Worm (Caenorhabditis elegans) whole organism, early embryonic: ENCODE data around the gene Y73B6BL.14.
"Not testable (repeated sequence)": the region's sequence is repeated elsewhere in the genome, so short reads cannot be mapped to it uniquely, and the experiment has no call there.

ENCODE experiments used
- B0310.2 ChIP-seq: sonication (generic microtip); optimal IDR thresholded peaks from 2 replicates; lab custom pipeline; 2016; ENCODE audit warnings: mild to moderate bottlenecking, missing genetic modification characterization, missing compliant biosample characterization
- F13C5.2 ChIP-seq: sonication (generic microtip); optimal IDR thresholded peaks from 2 replicates; lab custom pipeline; 2017; ENCODE audit warnings: mild to moderate bottlenecking, missing genetic modification characterization, inconsistent platforms, missing compliant biosample characterization
- aly-1 ChIP-seq: sonication (generic microtip); optimal IDR thresholded peaks from 2 replicates; lab custom pipeline; 2016; ENCODE audit warnings: missing genetic modification characterization, missing compliant biosample characterization
- ama-1 ChIP-seq: fragments of 150-350 bp; optimal IDR thresholded peaks from 2 replicates; lab custom pipeline; 2014
- ceh-13 ChIP-seq: fragments of 200-800 bp; sonication (Bioruptor generic); optimal IDR thresholded peaks from 2 replicates; lab custom pipeline; 2018; ENCODE audit warnings: mild to moderate bottlenecking, missing genetic modification characterization, missing compliant biosample characterization
- ceh-36 ChIP-seq: sonication (generic microtip); optimal IDR thresholded peaks from 2 replicates; lab custom pipeline; 2016; ENCODE audit warnings: missing genetic modification characterization, inconsistent platforms, missing compliant biosample characterization
- ets-7 ChIP-seq: sonication (generic microtip); optimal IDR thresholded peaks from 2 replicates; lab custom pipeline; 2016; ENCODE audit warnings: missing genotype, missing genetic modification characterization, missing compliant biosample characterization
- flt-1 ChIP-seq: fragments of 200-800 bp; sonication (Bioruptor generic); IDR thresholded peaks from 2 replicates; pipeline ENCODE4 v1.3.6; 2022; ENCODE audit warnings: missing genetic modification characterization, missing compliant biosample characterization
- hmbx-1 ChIP-seq: sonication (generic microtip); optimal IDR thresholded peaks from 2 replicates; lab custom pipeline; 2016; ENCODE audit warnings: mild to moderate bottlenecking, missing genetic modification characterization, missing compliant biosample characterization
- hmg-4 ChIP-seq: fragments of 200-800 bp; sonication (Bioruptor generic); optimal IDR thresholded peaks from 2 replicates; lab custom pipeline; 2018; ENCODE audit warnings: mild to moderate bottlenecking, missing genetic modification characterization, missing compliant biosample characterization
- hnd-1 ChIP-seq: sonication (generic microtip); optimal IDR thresholded peaks from 2 replicates; lab custom pipeline; 2016; ENCODE audit warnings: missing genetic modification characterization, missing compliant biosample characterization
- pes-1 ChIP-seq: fragments of 200-800 bp; sonication (Bioruptor generic); IDR thresholded peaks from 2 replicates; pipeline ENCODE4 v1.3.6; 2022; ENCODE audit warnings: missing genetic modification reagents, missing genetic modification characterization, missing compliant biosample characterization
- scrt-1 ChIP-seq: fragments of 200-800 bp; sonication (Bioruptor generic); IDR thresholded peaks from 2 replicates; pipeline ENCODE4 v1.3.6; 2022; ENCODE audit warnings: missing genetic modification characterization, missing compliant biosample characterization
- sea-1 ChIP-seq: fragments of 200-800 bp; sonication (Bioruptor generic); conservative IDR thresholded peaks from 2 replicates; pipeline ENCODE4 v1.3.6; 2022; ENCODE audit warnings: missing genetic modification characterization, missing compliant biosample characterization
- tbx-11 ChIP-seq: fragments of 200-800 bp; sonication (Bioruptor generic); IDR thresholded peaks from 2 replicates; pipeline ENCODE4 v1.3.6; 2022; ENCODE audit warnings: missing genetic modification characterization, missing compliant biosample characterization
- tbx-37 ChIP-seq: fragments of 200-800 bp; sonication (Bioruptor generic); conservative IDR thresholded peaks from 2 replicates; pipeline ENCODE4 v1.3.6; 2022; ENCODE audit warnings: missing genetic modification reagents, missing genetic modification characterization, missing compliant biosample characterization
- tra-4 ChIP-seq: sonication (generic microtip); optimal IDR thresholded peaks from 2 replicates; lab custom pipeline; 2017; ENCODE audit warnings: missing genetic modification characterization, missing compliant biosample characterization

The Y73B6BL.14 gene

ce11 chrIV:6363604-6364003 is 20.8 kb upstream of the Y73B6BL.14 start:
- TF ChIP-seq hmbx-1 (tag; lab: Kevin White, UChicago) (no peak), aly-1 (tag; lab: Kevin White, UChicago) (no peak)

- TF ChIP-seq ceh-13 (GFP tag; lab: Kevin White, UChicago): no peak
- no peak for TF ChIP-seq ceh-36 (tag; lab: Kevin White, UChicago)
- no peak for TF ChIP-seq ets-7
- no peak for TF ChIP-seq hnd-1 (tag; lab: Kevin White, UChicago)
- no peak for TF ChIP-seq sea-1
- TF ChIP-seq flt-1 (GFP tag; lab: Robert Waterston, UW): no peak
- TF ChIP-seq hmg-4: no peak
These were observed 18.9 kb upstream of the Y73B6BL.14 start, which contains the start of gene Y73B6BL.47 for ce11 chrIV:6361668-6362067. Gene Y73B6BL.47 (plus strand): TSS chrIV:6361968.

- not testable (repeated sequence) for TF ChIP-seq ceh-36 (tag; lab: Kevin White, UChicago); F13C5.2; hmg-4
These were observed 4.4 kb upstream of the Y73B6BL.14 start, which contains the start of gene Y73B6BL.289 for ce11 chrIV:6347213-6347612. Gene Y73B6BL.289 (plus strand): TSS chrIV:6347513.

- TF ChIP-seq pes-1 (GFP tag; lab: Robert Waterston, UW) (no peak), sea-1 (no peak), aly-1 (tag; lab: Kevin White, UChicago) (no peak), scrt-1 (GFP tag; lab: Robert Waterston, UW) (no peak), tbx-37 (no peak), flt-1 (GFP tag; lab: Robert Waterston, UW) (no peak), hmg-4 (no peak), tbx-11 (GFP tag; lab: Robert Waterston, UW) (no peak), ets-7 (no peak), B0310.2 (tag; lab: Kevin White, UChicago) (no peak), hmbx-1 (tag; lab: Kevin White, UChicago) (no peak), ama-1 (lab: Kevin White, UChicago) (no peak), hnd-1 (tag; lab: Kevin White, UChicago) (no peak), tra-4 (no peak), F13C5.2 (no peak), ceh-36 (tag; lab: Kevin White, UChicago) (no peak), ceh-13 (GFP tag; lab: Kevin White, UChicago) (no peak)
These were observed 345 bp downstream of the Y73B6BL.14 start, which contains the start of gene Y73B6BL.288 for ce11 chrIV:6342431-6342830. Gene Y73B6BL.288 (minus strand): TSS chrIV:6342531.

ce11 chrIV:6337353-6337752 is 5.4 kb downstream of the Y73B6BL.14 start, which contains the start of gene ipla-6:
Gene ipla-6 (plus strand): TSS chrIV:6337653.
- no peak for TF ChIP-seq hnd-1 (tag; lab: Kevin White, UChicago)
- TF ChIP-seq ama-1 (lab: Kevin White, UChicago): no peak
- no peak for TF ChIP-seq tra-4
- no peak for TF ChIP-seq hmg-4
- no peak for TF ChIP-seq ceh-36 (tag; lab: Kevin White, UChicago)
- TF ChIP-seq ceh-13 (GFP tag; lab: Kevin White, UChicago): no peak
- TF ChIP-seq sea-1: no peak
- TF ChIP-seq scrt-1 (GFP tag; lab: Robert Waterston, UW): no peak
- no peak for TF ChIP-seq pes-1 (GFP tag; lab: Robert Waterston, UW)
- no peak for TF ChIP-seq tbx-11 (GFP tag; lab: Robert Waterston, UW)

ce11 chrIV:6336748-6337147 is 6.0 kb downstream of the Y73B6BL.14 start:
- TF ChIP-seq B0310.2 (tag; lab: Kevin White, UChicago) (no peak), sea-1 (no peak), aly-1 (tag; lab: Kevin White, UChicago) (no peak), ama-1 (lab: Kevin White, UChicago) (no peak), hmg-4 (no peak), tbx-37 (no peak), ceh-13 (GFP tag; lab: Kevin White, UChicago) (no peak), hmbx-1 (tag; lab: Kevin White, UChicago) (no peak), flt-1 (GFP tag; lab: Robert Waterston, UW) (no peak), ets-7 (no peak), F13C5.2 (no peak), hnd-1 (tag; lab: Kevin White, UChicago) (no peak), scrt-1 (GFP tag; lab: Robert Waterston, UW) (no peak), pes-1 (GFP tag; lab: Robert Waterston, UW) (no peak), tbx-11 (GFP tag; lab: Robert Waterston, UW) (no peak), ceh-36 (tag; lab: Kevin White, UChicago) (no peak), tra-4 (no peak)

- TF ChIP-seq aly-1 (tag; lab: Kevin White, UChicago) (no peak), ama-1 (lab: Kevin White, UChicago) (no peak), ceh-36 (tag; lab: Kevin White, UChicago) (no peak), hmg-4 (no peak), ceh-13 (GFP tag; lab: Kevin White, UChicago) (no peak), B0310.2 (tag; lab: Kevin White, UChicago) (no peak)
These were observed 6.9 kb downstream of the Y73B6BL.14 start, which contains the start of gene mif-4 for ce11 chrIV:6335908-6336307. Gene mif-4 (minus strand): TSS chrIV:6335994.

ce11 chrIV:6333915-6334314 is 8.9 kb downstream of the Y73B6BL.14 start, which contains the start of gene blos-2:
Gene blos-2 (plus strand): TSS chrIV:6334215.
- TF ChIP-seq sea-1: no peak
- no peak for TF ChIP-seq hmbx-1 (tag; lab: Kevin White, UChicago)

- no peak for TF ChIP-seq hmbx-1 (tag; lab: Kevin White, UChicago)
- no peak for TF ChIP-seq aly-1 (tag; lab: Kevin White, UChicago)
- no peak for TF ChIP-seq sea-1
- no peak for TF ChIP-seq ets-7
- no peak for TF ChIP-seq ceh-36 (tag; lab: Kevin White, UChicago)
- TF ChIP-seq tbx-37: no peak
- TF ChIP-seq B0310.2 (tag; lab: Kevin White, UChicago): no peak
- no peak for TF ChIP-seq hnd-1 (tag; lab: Kevin White, UChicago)
- TF ChIP-seq ama-1 (lab: Kevin White, UChicago): no peak
- TF ChIP-seq flt-1 (GFP tag; lab: Robert Waterston, UW): no peak
- TF ChIP-seq F13C5.2: no peak
These were observed 12.0 kb downstream of the Y73B6BL.14 start for ce11 chrIV:6330790-6331189.
